Worm (Caenorhabditis elegans) whole organism, young adult: Measurements from ENCODE around the gene Y66D12A.19.

Source experiments
- F10E7.11 ChIP-seq: sonication (generic microtip); optimal IDR thresholded peaks from 2 replicates; lab custom pipeline; 2017; ENCODE audit warnings: mild to moderate bottlenecking, missing genetic modification characterization, moderate library complexity, missing compliant biosample characterization
- F22D6.2 ChIP-seq: sonication (generic microtip); optimal IDR thresholded peaks from 2 replicates; lab custom pipeline; 2016; ENCODE audit warnings: mild to moderate bottlenecking, missing genetic modification characterization, missing compliant biosample characterization
- F23B12.7 ChIP-seq: sonication (generic microtip); optimal IDR thresholded peaks from 2 replicates; lab custom pipeline; 2017; ENCODE audit warnings: missing genetic modification characterization, mild to moderate bottlenecking, missing compliant biosample characterization, antibody characterized with exemption, moderate library complexity; ENCODE audit not compliant: insufficient read depth
- F33H1.4 ChIP-seq: fragments of 200-800 bp; sonication (Bioruptor generic); IDR thresholded peaks from 2 replicates; pipeline ENCODE4 v1.3.6; 2022; ENCODE audit warnings: missing genetic modification reagents, missing genetic modification characterization, missing compliant biosample characterization
- F52B5.7 ChIP-seq: sonication (generic microtip); optimal IDR thresholded peaks from 2 replicates; lab custom pipeline; 2016; ENCODE audit warnings: mild to moderate bottlenecking, missing genetic modification characterization, missing compliant biosample characterization
- athp-1 ChIP-seq: sonication (generic microtip); optimal IDR thresholded peaks from 2 replicates; lab custom pipeline; 2017; ENCODE audit warnings: mild to moderate bottlenecking, missing genetic modification characterization, missing compliant biosample characterization
- cebp-1 ChIP-seq, 2 experiments: fragments of 200-800 bp in 1 of 2; sonication (Bioruptor generic) in 1 of 2; sonication (generic microtip) in 1 of 2; IDR thresholded peaks in 1 of 2; optimal IDR thresholded peaks in 1 of 2; 2 replicates each; pipeline versions ENCODE4 v1.3.6 to Lab custom; 2017 to 2022; ENCODE audit warnings: missing compliant biosample characterization in 2 of 2, missing genetic modification characterization in 2 of 2, mild to moderate bottlenecking in 1 of 2, missing genetic modification reagents in 1 of 2, moderate library complexity in 1 of 2
- ceh-100 ChIP-seq: fragments of 200-800 bp; sonication (Bioruptor generic); IDR thresholded peaks from 2 replicates; pipeline ENCODE4 v1.3.6; 2022; ENCODE audit warnings: missing genetic modification reagents, missing genetic modification characterization, missing compliant biosample characterization
- ceh-27 ChIP-seq: fragments of 200-800 bp; sonication (Bioruptor generic); optimal IDR thresholded peaks from 2 replicates; lab custom pipeline; 2018; ENCODE audit warnings: mild to moderate bottlenecking, missing genetic modification characterization, moderate library complexity, missing compliant biosample characterization
- ceh-79 ChIP-seq: sonication (generic microtip); optimal IDR thresholded peaks from 2 replicates; lab custom pipeline; 2017; ENCODE audit warnings: mild to moderate bottlenecking, missing genetic modification characterization, missing compliant biosample characterization
- ceh-91 ChIP-seq: fragments of 200-800 bp; sonication (Bioruptor generic); IDR thresholded peaks from 2 replicates; pipeline ENCODE4 v1.3.6; 2022; ENCODE audit warnings: missing genetic modification reagents, missing genetic modification characterization, missing compliant biosample characterization
- chd-7 ChIP-seq: sonication (generic microtip); optimal IDR thresholded peaks from 2 replicates; lab custom pipeline; 2016; ENCODE audit warnings: mild to moderate bottlenecking, missing genetic modification characterization, moderate library complexity, missing compliant biosample characterization
- dpl-1 ChIP-seq: fragments of 150-350 bp; optimal IDR thresholded peaks from 2 replicates; lab custom pipeline; 2014; ENCODE audit warnings: missing biosample characterization, missing genetic modification reagents, missing genetic modification characterization
- efl-1 ChIP-seq: fragments of 150-350 bp; optimal IDR thresholded peaks from 2 replicates; lab custom pipeline; 2014; ENCODE audit warnings: missing biosample characterization, missing genetic modification reagents, missing genetic modification characterization
- egl-44 ChIP-seq: fragments of 200-800 bp; sonication (Bioruptor generic); IDR thresholded peaks from 2 replicates; pipeline ENCODE4 v1.3.6; 2022; ENCODE audit warnings: missing genetic modification reagents, missing genetic modification characterization, missing compliant biosample characterization
- egrh-3 ChIP-seq: fragments of 200-800 bp; sonication (Bioruptor generic); IDR thresholded peaks from 2 replicates; pipeline ENCODE4 v1.3.6; 2022; ENCODE audit warnings: missing genetic modification reagents, missing genetic modification characterization, missing compliant biosample characterization
- ekl-4 ChIP-seq: fragments of 200-800 bp; sonication (Bioruptor generic); IDR thresholded peaks from 2 replicates; pipeline ENCODE4 v1.3.6; 2022; ENCODE audit warnings: missing genetic modification reagents, missing genetic modification characterization, missing compliant biosample characterization
- fkh-3 ChIP-seq: sonication (generic microtip); optimal IDR thresholded peaks from 2 replicates; lab custom pipeline; 2016; ENCODE audit warnings: mild to moderate bottlenecking, missing genetic modification characterization, missing compliant biosample characterization
- him-1 ChIP-seq: sonication (generic microtip); optimal IDR thresholded peaks from 2 replicates; lab custom pipeline; 2016; ENCODE audit warnings: missing genotype, missing genetic modification reagents, missing genetic modification characterization, missing compliant biosample characterization
- hlh-26 ChIP-seq: fragments of 200-800 bp; sonication (Bioruptor generic); conservative IDR thresholded peaks from 2 replicates; pipeline ENCODE4 v1.3.6; 2022; ENCODE audit warnings: missing genetic modification reagents, missing genetic modification characterization, missing compliant biosample characterization
- hmg-1.2 ChIP-seq: fragments of 200-800 bp; sonication (Bioruptor generic); IDR thresholded peaks from 2 replicates; pipeline ENCODE4 v1.3.6; 2022; ENCODE audit warnings: missing genetic modification reagents, missing genetic modification characterization, missing compliant biosample characterization
- hmg-20 ChIP-seq: fragments of 200-800 bp; sonication (Bioruptor generic); IDR thresholded peaks from 2 replicates; pipeline ENCODE4 v1.3.6; 2022; ENCODE audit warnings: missing genetic modification reagents, missing genetic modification characterization, missing compliant biosample characterization
- hrde-1 ChIP-seq: sonication (generic microtip); optimal IDR thresholded peaks from 2 replicates; lab custom pipeline; 2016; ENCODE audit warnings: missing genetic modification characterization, mild to moderate bottlenecking, missing compliant biosample characterization, moderate library complexity, missing genotype, missing genetic modification reagents, borderline replicate concordance
- lag-1 ChIP-seq: fragments of 200-800 bp; sonication (Bioruptor generic); IDR thresholded peaks from 2 replicates; pipeline ENCODE4 v1.3.6; 2022; ENCODE audit warnings: missing genetic modification reagents, missing genetic modification characterization, missing compliant biosample characterization
- lin-26 ChIP-seq: fragments of 200-800 bp; sonication (Bioruptor generic); IDR thresholded peaks from 2 replicates; pipeline ENCODE4 v1.3.6; 2022; ENCODE audit warnings: missing genetic modification reagents, missing genetic modification characterization, missing compliant biosample characterization
- lin-35 ChIP-seq, 3 experiments: fragments of 150-350 bp in 2 of 3; sonication (generic microtip) in 1 of 3; optimal IDR thresholded peaks; 2 replicates each; lab custom pipeline; 2014 to 2018; ENCODE audit warnings: missing biosample characterization in 3 of 3, missing genetic modification characterization in 3 of 3, missing genetic modification reagents in 3 of 3
- madf-3 ChIP-seq: fragments of 200-800 bp; sonication (Bioruptor generic); IDR thresholded peaks from 2 replicates; pipeline ENCODE4 v1.3.6; 2022; ENCODE audit warnings: missing genetic modification reagents, missing genetic modification characterization, missing compliant biosample characterization
- mcd-1 ChIP-seq: fragments of 200-800 bp; sonication (Bioruptor generic); IDR thresholded peaks from 2 replicates; pipeline ENCODE4 v1.3.6; 2022; ENCODE audit warnings: missing genetic modification reagents, missing genetic modification characterization, missing compliant biosample characterization
- rcor-1 ChIP-seq: fragments of 200-800 bp; sonication (Bioruptor generic); IDR thresholded peaks from 2 replicates; pipeline ENCODE4 v1.3.6; 2022; ENCODE audit warnings: missing genetic modification reagents, missing genetic modification characterization, missing compliant biosample characterization
- sdz-38 ChIP-seq: sonication (generic microtip); optimal IDR thresholded peaks from 2 replicates; lab custom pipeline; 2016; ENCODE audit warnings: missing genotype, missing genetic modification characterization, missing compliant biosample characterization
- tbp1 ChIP-seq: fragments of 200-800 bp; sonication (Bioruptor generic); optimal IDR thresholded peaks from 2 replicates; lab custom pipeline; 2018; ENCODE audit warnings: mild to moderate bottlenecking, missing genetic modification characterization, missing compliant biosample characterization
- tlf-1 ChIP-seq: fragments of 200-800 bp; sonication (Bioruptor generic); optimal IDR thresholded peaks from 2 replicates; lab custom pipeline; 2018; ENCODE audit warnings: mild to moderate bottlenecking, missing genetic modification characterization, missing compliant biosample characterization
- unc-130 ChIP-seq: sonication (generic microtip); optimal IDR thresholded peaks from 2 replicates; lab custom pipeline; 2016; ENCODE audit warnings: missing genetic modification reagents, missing genetic modification characterization, missing compliant biosample characterization
- zfh-2 ChIP-seq: fragments of 200-800 bp; sonication (Bioruptor generic); conservative IDR thresholded peaks from 2 replicates; pipeline ENCODE4 v1.3.6; 2022; ENCODE audit warnings: missing genetic modification reagents, missing genetic modification characterization, missing compliant biosample characterization
- ztf-26 ChIP-seq: sonication (generic microtip); optimal IDR thresholded peaks from 2 replicates; lab custom pipeline; 2017; ENCODE audit warnings: missing genetic modification characterization, missing compliant biosample characterization

Y66D12A.19 gene

DNA sequence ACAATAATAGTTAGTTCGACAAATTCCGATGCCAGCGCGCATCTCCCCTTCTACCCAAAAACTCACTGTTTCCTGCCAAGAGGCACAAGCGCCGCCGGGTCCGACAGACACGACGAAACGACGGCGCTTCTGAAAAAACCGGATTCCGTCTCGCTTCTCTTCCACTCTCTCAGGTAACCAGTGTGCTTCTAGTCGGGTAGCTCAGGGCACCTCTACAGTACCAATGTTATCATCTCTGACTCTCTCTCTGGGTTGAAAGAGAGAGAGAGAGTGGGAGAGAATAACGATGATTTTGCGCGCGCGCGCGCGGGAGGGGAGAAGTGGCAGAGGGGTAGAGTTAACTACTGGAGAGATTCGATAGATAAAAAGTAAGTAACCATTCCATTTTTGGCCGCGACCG lies 48.0 kb downstream of the Y66D12A.19 start:
- TF ChIP-seq hrde-1 (tag; lab: Kevin White, UChicago): no peak
- TF ChIP-seq ceh-91 (GFP tag; lab: Robert Waterston, UW): no peak
- no peak for TF ChIP-seq F23B12.7 (tag; lab: Kevin White, UChicago)
- TF ChIP-seq efl-1: no peak
- TF ChIP-seq F10E7.11: no peak
- no peak for TF ChIP-seq lag-1 (GFP tag; lab: Robert Waterston, UW)
- TF ChIP-seq F22D6.2 (tag; lab: Kevin White, UChicago): no peak
- no peak for TF ChIP-seq madf-3 (GFP tag; lab: Robert Waterston, UW)
- TF ChIP-seq tbp1 (GFP tag; lab: Kevin White, UChicago): no peak
- no peak for TF ChIP-seq fkh-3 (tag; lab: Kevin White, UChicago)
- TF ChIP-seq lin-26 (GFP tag; lab: Robert Waterston, UW): 0 out of 2 replicates have a peak, but pooled peaks have one; percentile 69
- no peak for TF ChIP-seq ceh-100 (GFP tag; lab: Robert Waterston, UW)
- TF ChIP-seq egl-44 (GFP tag; lab: Robert Waterston, UW): no peak
- peak; percentile 51; the same call in 1 of the 2 replicates for TF ChIP-seq egrh-3 (GFP tag; lab: Robert Waterston, UW)
- TF ChIP-seq hlh-26 (GFP tag; lab: Robert Waterston, UW): no peak
- no peak for TF ChIP-seq F52B5.7 (tag; lab: Kevin White, UChicago)
- TF ChIP-seq zfh-2: peak; percentile 85
- TF ChIP-seq ceh-27 (GFP tag; lab: Kevin White, UChicago): no peak
- no peak for TF ChIP-seq ekl-4 (GFP tag; lab: Robert Waterston, UW)

DNA sequence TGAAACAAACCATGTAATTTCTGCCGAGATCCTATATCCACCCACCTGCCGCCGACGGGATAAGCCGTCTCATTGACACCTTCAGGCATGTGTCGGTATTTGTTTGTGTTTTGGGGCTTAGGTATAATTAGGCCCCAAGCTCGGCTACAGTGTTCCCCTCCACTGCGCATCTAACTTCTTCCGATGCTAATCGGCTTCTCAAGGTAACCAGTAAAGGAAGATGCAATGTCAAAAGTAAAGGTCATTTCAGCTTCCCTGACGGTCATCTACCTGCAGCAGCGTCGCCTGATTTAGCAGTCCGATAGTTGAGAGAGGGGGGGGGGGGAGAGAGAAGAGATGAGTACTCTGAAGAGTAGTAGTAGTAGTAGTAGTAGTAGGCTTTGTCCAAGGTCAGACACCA lies 49.4 kb downstream of the Y66D12A.19 start:
- no peak for TF ChIP-seq sdz-38 (tag; lab: Kevin White, UChicago)
- no peak for TF ChIP-seq cebp-1 (GFP tag; IDR thresholded peaks at IDR 0.05; lab: Robert Waterston, UW)
- no peak for TF ChIP-seq cebp-1 (tag; optimal IDR thresholded peaks at IDR 0.05; lab: Kevin White, UChicago)
- TF ChIP-seq hlh-26 (GFP tag; lab: Robert Waterston, UW): no peak
- TF ChIP-seq him-1: no peak
- TF ChIP-seq rcor-1 (GFP tag; lab: Robert Waterston, UW): no peak
- no peak for TF ChIP-seq F33H1.4 (GFP tag; lab: Robert Waterston, UW)
- TF ChIP-seq tlf-1 (GFP tag; lab: Kevin White, UChicago): no peak
- no peak for TF ChIP-seq unc-130 (GFP tag; lab: Kevin White, UChicago)
- no peak for TF ChIP-seq dpl-1 (GFP tag; lab: Kevin White, UChicago)
- no peak for TF ChIP-seq hmg-1.2
- TF ChIP-seq lin-35 (GFP tag; optimal IDR thresholded peaks at IDR 0.05; lab: Kevin White, UChicago): no peak
- TF ChIP-seq mcd-1 (GFP tag; lab: Robert Waterston, UW): no peak
- TF ChIP-seq ceh-79 (tag; lab: Kevin White, UChicago): no peak
- TF ChIP-seq, all 124 proteins: peak for 0

DNA sequence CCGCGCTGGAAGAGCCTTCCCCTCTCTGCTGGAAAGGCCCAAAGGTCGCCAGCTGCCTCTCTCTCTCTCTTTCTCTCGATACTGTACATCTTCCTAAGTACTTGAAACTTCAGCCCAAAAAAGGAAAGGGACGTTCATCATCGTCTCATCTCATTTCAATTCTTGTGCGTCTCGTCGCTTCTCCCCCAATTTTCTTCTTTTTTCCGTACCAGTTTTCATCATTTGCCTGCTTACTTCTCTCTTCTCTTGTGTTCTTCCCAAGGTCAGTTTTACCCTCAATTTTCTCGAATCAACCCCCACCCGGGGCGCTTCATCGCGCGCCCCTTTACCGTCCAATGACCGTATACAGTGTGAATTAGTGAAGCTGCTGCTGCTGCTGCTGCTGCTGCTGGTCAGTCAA lies 50.8 kb downstream of the Y66D12A.19 start:
- TF ChIP-seq tlf-1 (GFP tag; lab: Kevin White, UChicago) (no peak), hmg-20 (GFP tag; lab: Robert Waterston, UW) (no peak), chd-7 (tag; lab: Kevin White, UChicago) (no peak), hmg-1.2 (no peak), athp-1 (tag; lab: Kevin White, UChicago) (no peak), zfh-2 (peak; percentile 48; the same call in 1 of the 2 replicates), lin-26 (GFP tag; lab: Robert Waterston, UW) (0 out of 2 replicates have a peak, but pooled peaks have one; percentile 37), ztf-26 (tag; lab: Kevin White, UChicago) (no peak)
